Worm (Caenorhabditis elegans): ENCODE data around the gene F46H6.5.

- no peak for TF ChIP-seq nhr-120 (GFP tag; IDR thresholded peaks at IDR 0.05)
- no peak for TF ChIP-seq ceh-79 (tag; optimal IDR thresholded peaks at IDR 0.05)
Observed at ce11 chrX:4462390-4462789, 29.6 kb downstream of the F46H6.5 start, which contains the start of gene atg-16.1.

All from whole organism, young adult.